Fruit fly (Drosophila melanogaster) whole organism, embryonic: ENCODE data around the gene CG6040.

ENCODE experiments used
- BtbVII ChIP-seq: fragments of 200-800 bp; sonication (Bioruptor generic); optimal IDR thresholded peaks from 3 replicates; lab custom pipeline; 2017; ENCODE audit warnings: missing biosample characterization, mild to moderate bottlenecking, missing genetic modification characterization
- C15 ChIP-seq: fragments of 200-800 bp; sonication (Bioruptor generic); IDR thresholded peaks from 3 replicates; pipeline ENCODE4 v1.3.6; 2022; ENCODE audit warnings: missing biosample characterization, missing genetic modification characterization
- CG10267 ChIP-seq: fragments of 200-800 bp; sonication (Bioruptor generic); optimal IDR thresholded peaks from 2 replicates; lab custom pipeline; 2018; ENCODE audit warnings: missing biosample characterization, mild to moderate bottlenecking, missing genetic modification characterization, moderate library complexity
- CG11398 ChIP-seq: fragments of 200-800 bp; sonication (Bioruptor generic); optimal IDR thresholded peaks from 2 replicates; lab custom pipeline; 2016; ENCODE audit warnings: missing biosample characterization, missing genetic modification characterization
- CG12942 ChIP-seq: fragments of 200-800 bp; sonication (Bioruptor generic); optimal IDR thresholded peaks from 3 replicates; lab custom pipeline; 2016; ENCODE audit warnings: missing biosample characterization, missing genetic modification characterization
- CG14710 ChIP-seq: fragments of 200-800 bp; sonication (Bioruptor generic); optimal IDR thresholded peaks from 3 replicates; lab custom pipeline; 2019; ENCODE audit warnings: missing biosample characterization, mild to moderate bottlenecking, missing genetic modification characterization, moderate library complexity
- CG14965 ChIP-seq: fragments of 200-800 bp; sonication (Bioruptor generic); optimal IDR thresholded peaks from 2 replicates; lab custom pipeline; 2016; ENCODE audit warnings: missing biosample characterization, missing genetic modification characterization, borderline replicate concordance
- CG15011 ChIP-seq: fragments of 200-800 bp; sonication (Bioruptor generic); optimal IDR thresholded peaks from 3 replicates; lab custom pipeline; 2018; ENCODE audit warnings: missing biosample characterization, mild to moderate bottlenecking, missing genetic modification characterization
- CG1602 ChIP-seq: fragments of 200-800 bp; sonication (Bioruptor generic); optimal IDR thresholded peaks from 3 replicates; lab custom pipeline; 2016; ENCODE audit warnings: missing biosample characterization, missing genetic modification characterization
- CG16813 ChIP-seq: fragments of 200-800 bp; sonication (Bioruptor generic); IDR thresholded peaks from 3 replicates; pipeline ENCODE4 v1.3.6; 2022; ENCODE audit warnings: missing biosample characterization, missing genetic modification characterization; ENCODE audit not compliant: partially characterized antibody
- CG17186 ChIP-seq: fragments of 200-800 bp; sonication (Bioruptor generic); optimal IDR thresholded peaks from 3 replicates; lab custom pipeline; 2017; ENCODE audit warnings: missing biosample characterization, missing genetic modification reagents, missing genetic modification characterization
- CG17361 ChIP-seq: fragments of 200-800 bp; sonication (Bioruptor generic); IDR thresholded peaks from 3 replicates; pipeline ENCODE4 v1.3.6; 2022; ENCODE audit warnings: missing biosample characterization, missing genetic modification characterization
- CG17802 ChIP-seq: fragments of 200-800 bp; sonication (Bioruptor generic); optimal IDR thresholded peaks from 2 replicates; lab custom pipeline; 2018; ENCODE audit warnings: missing biosample characterization, mild to moderate bottlenecking, missing genetic modification characterization, moderate library complexity
- CG18262 ChIP-seq: fragments of 200-800 bp; optimal IDR thresholded peaks from 3 replicates; lab custom pipeline; 2019; ENCODE audit warnings: missing biosample characterization, mild to moderate bottlenecking, missing genetic modification characterization, moderate library complexity
- CG30403 ChIP-seq: fragments of 200-800 bp; sonication (Bioruptor generic); optimal IDR thresholded peaks from 3 replicates; lab custom pipeline; 2016; ENCODE audit warnings: missing biosample characterization, missing genetic modification characterization
- CG4820 ChIP-seq: fragments of 200-800 bp; sonication (Bioruptor generic); optimal IDR thresholded peaks from 3 replicates; lab custom pipeline; 2016; ENCODE audit warnings: missing biosample characterization, missing genetic modification characterization
- CG6683 ChIP-seq: fragments of 200-800 bp; sonication (Bioruptor generic); optimal IDR thresholded peaks from 2 replicates; lab custom pipeline; 2017; ENCODE audit warnings: missing biosample characterization, mild to moderate bottlenecking, missing genetic modification characterization, missing genetic modification reagents
- CG7556 ChIP-seq: fragments of 200-800 bp; sonication (Bioruptor generic); optimal IDR thresholded peaks from 2 replicates; lab custom pipeline; 2017; ENCODE audit warnings: missing biosample characterization, mild to moderate bottlenecking, missing genetic modification characterization
- CG7928 ChIP-seq: fragments of 200-800 bp; sonication (Bioruptor generic); optimal IDR thresholded peaks from 2 replicates; lab custom pipeline; 2017; ENCODE audit warnings: missing biosample characterization, mild to moderate bottlenecking, missing genetic modification characterization
- CG7963 ChIP-seq: fragments of 200-800 bp; sonication (Bioruptor generic); IDR thresholded peaks from 3 replicates; pipeline ENCODE4 v1.3.6; 2022; ENCODE audit warnings: missing biosample characterization, missing genetic modification characterization; ENCODE audit not compliant: partially characterized antibody
- CG9817 ChIP-seq: fragments of 200-800 bp; sonication (Bioruptor generic); optimal IDR thresholded peaks from 2 replicates; lab custom pipeline; 2018; ENCODE audit warnings: missing biosample characterization, mild to moderate bottlenecking, missing genetic modification characterization, moderate library complexity
- CG9876 ChIP-seq: fragments of 200-800 bp; sonication (Bioruptor generic); optimal IDR thresholded peaks from 2 replicates; lab custom pipeline; 2016; ENCODE audit warnings: missing biosample characterization, missing genetic modification characterization
- Dll ChIP-seq: fragments of 200-800 bp; sonication (Bioruptor generic); IDR thresholded peaks from 4 replicates; pipeline ENCODE4 v1.3.6; 2022; ENCODE audit warnings: missing biosample characterization, missing genetic modification characterization; ENCODE audit not compliant: partially characterized antibody
- Fer3 ChIP-seq: fragments of 200-800 bp; sonication (Bioruptor generic); optimal IDR thresholded peaks from 2 replicates; lab custom pipeline; 2018; ENCODE audit warnings: missing biosample characterization, mild to moderate bottlenecking, missing genetic modification characterization, moderate library complexity
- H2.0 ChIP-seq: fragments of 200-800 bp; sonication (Bioruptor generic); IDR thresholded peaks from 2 replicates; pipeline ENCODE4 v1.3.6; 2022; ENCODE audit warnings: missing biosample characterization, missing genetic modification characterization
- Hand ChIP-seq: fragments of 200-800 bp; sonication (Bioruptor generic); optimal IDR thresholded peaks from 2 replicates; lab custom pipeline; 2017; ENCODE audit warnings: mild to moderate bottlenecking, missing biosample characterization, missing genetic modification reagents, missing genetic modification characterization
- Hmx ChIP-seq: fragments of 200-800 bp; sonication (Bioruptor generic); optimal IDR thresholded peaks from 2 replicates; lab custom pipeline; 2016; ENCODE audit warnings: missing biosample characterization, missing genetic modification characterization
- Hr39 ChIP-seq: fragments of >200 bp; optimal IDR thresholded peaks from 2 replicates; lab custom pipeline; 2017
- Mes4 ChIP-seq: fragments of 200-800 bp; sonication (Bioruptor generic); optimal IDR thresholded peaks from 2 replicates; lab custom pipeline; 2016; ENCODE audit warnings: missing biosample characterization, missing genetic modification characterization
- NC2β ChIP-seq: fragments of 200-800 bp; sonication (Bioruptor generic); optimal IDR thresholded peaks from 2 replicates; lab custom pipeline; 2016; ENCODE audit warnings: missing biosample characterization, missing genetic modification characterization
- NFAT ChIP-seq: fragments of 200-800 bp; sonication (Bioruptor generic); IDR thresholded peaks from 2 replicates; pipeline ENCODE4 v1.3.6; 2022; ENCODE audit warnings: missing biosample characterization, missing genetic modification characterization
- Sry-δ ChIP-seq: fragments of 200-800 bp; sonication (Bioruptor generic); optimal IDR thresholded peaks from 2 replicates; lab custom pipeline; 2016; ENCODE audit warnings: missing biosample characterization, missing genetic modification characterization
- Xrp1 ChIP-seq: fragments of 200-800 bp; sonication (Bioruptor generic); IDR thresholded peaks from 2 replicates; pipeline ENCODE4 v1.3.6; 2022; ENCODE audit warnings: missing biosample characterization, missing genetic modification characterization
- ac ChIP-seq: fragments of 200-800 bp; sonication (Bioruptor generic); optimal IDR thresholded peaks from 3 replicates; lab custom pipeline; 2017; ENCODE audit warnings: missing biosample characterization, mild to moderate bottlenecking, missing genetic modification characterization
- ash1 ChIP-seq: fragments of 200-800 bp; sonication (Bioruptor generic); optimal IDR thresholded peaks from 2 replicates; lab custom pipeline; 2018; ENCODE audit warnings: missing biosample characterization, mild to moderate bottlenecking, missing genetic modification characterization
- bbx ChIP-seq: fragments of 200-800 bp; sonication (Bioruptor generic); IDR thresholded peaks from 2 replicates; pipeline ENCODE4 v1.3.6; 2022; ENCODE audit warnings: missing biosample characterization, missing genetic modification characterization; ENCODE audit not compliant: partially characterized antibody
- chm ChIP-seq: fragments of 200-800 bp; sonication (Bioruptor generic); IDR thresholded peaks from 2 replicates; pipeline ENCODE4 v1.3.6; 2022; ENCODE audit warnings: missing biosample characterization, missing genetic modification characterization
- crp ChIP-seq, 2 experiments: fragments of 200-800 bp; sonication (Bioruptor generic); optimal IDR thresholded peaks; 2 replicates in 1 of 2; 3 replicates in 1 of 2; lab custom pipeline; 2017; ENCODE audit warnings: missing biosample characterization in 2 of 2, missing genetic modification characterization in 2 of 2, mild to moderate bottlenecking in 1 of 2, moderate library complexity in 1 of 2
- dimm ChIP-seq: fragments of 200-800 bp; sonication (Bioruptor generic); IDR thresholded peaks from 2 replicates; pipeline ENCODE4 v1.3.6; 2022; ENCODE audit warnings: missing biosample characterization, missing genetic modification characterization
- dysf ChIP-seq: fragments of 200-800 bp; sonication (Bioruptor generic); IDR thresholded peaks from 3 replicates; pipeline ENCODE4 v1.3.6; 2022; ENCODE audit warnings: missing biosample characterization, missing genetic modification characterization
- exex ChIP-seq: fragments of 200-800 bp; sonication (Bioruptor generic); optimal IDR thresholded peaks from 4 replicates; lab custom pipeline; 2018; ENCODE audit warnings: missing biosample characterization, mild to moderate bottlenecking, missing genetic modification characterization, moderate library complexity
- eyg ChIP-seq: fragments of 200-800 bp; sonication (Bioruptor generic); optimal IDR thresholded peaks from 3 replicates; lab custom pipeline; 2016; ENCODE audit warnings: missing biosample characterization, missing genetic modification characterization
- gce ChIP-seq: fragments of 200-800 bp; sonication (Bioruptor generic); IDR thresholded peaks from 3 replicates; pipeline ENCODE4 v1.3.6; 2022; ENCODE audit warnings: missing biosample characterization, missing genetic modification characterization
- grn ChIP-seq: fragments of 200-800 bp; sonication (Bioruptor generic); optimal IDR thresholded peaks from 3 replicates; lab custom pipeline; 2017; ENCODE audit warnings: missing biosample characterization, missing genetic modification characterization
- gsb-n ChIP-seq: fragments of 200-800 bp; sonication (Bioruptor generic); optimal IDR thresholded peaks from 3 replicates; lab custom pipeline; 2018; ENCODE audit warnings: missing biosample characterization, mild to moderate bottlenecking, missing genetic modification characterization
- hbn ChIP-seq: fragments of 200-800 bp; sonication (Bioruptor generic); IDR thresholded peaks from 2 replicates; pipeline ENCODE4 v1.3.6; 2022; ENCODE audit warnings: missing biosample characterization, missing genetic modification characterization; ENCODE audit not compliant: partially characterized antibody
- hkb ChIP-seq, 2 experiments: fragments of 200-800 bp in 1 of 2; fragments of >200 bp in 1 of 2; sonication (Bioruptor generic) in 1 of 2; IDR thresholded peaks in 1 of 2; optimal IDR thresholded peaks in 1 of 2; 2 replicates each; pipeline versions ENCODE4 v1.3.6 to Lab custom; 2017 to 2022; ENCODE audit warnings: missing biosample characterization in 1 of 2, missing genetic modification characterization in 1 of 2
- ind ChIP-seq: fragments of 200-800 bp; sonication (Bioruptor generic); optimal IDR thresholded peaks from 3 replicates; lab custom pipeline; 2016; ENCODE audit warnings: missing biosample characterization, missing genetic modification characterization
- kni ChIP-seq: fragments of 200-800 bp; sonication (Bioruptor generic); optimal IDR thresholded peaks from 3 replicates; lab custom pipeline; 2017; ENCODE audit warnings: mild to moderate bottlenecking, missing biosample characterization, missing genetic modification reagents, missing genetic modification characterization
- ttk ChIP-seq: fragments of 200-800 bp; sonication (Bioruptor generic); IDR thresholded peaks from 2 replicates; pipeline ENCODE4 v2.1.2; 2022; ENCODE audit warnings: missing biosample characterization, missing genetic modification characterization
- wor ChIP-seq: fragments of 200-800 bp; sonication (Bioruptor generic); IDR thresholded peaks from 2 replicates; pipeline ENCODE4 v1.3.6; 2022; ENCODE audit warnings: missing biosample characterization, missing genetic modification characterization

CG6040 gene

dm6 chr3R:19153502-19153983 lies 56.8 kb downstream of the CG6040 start, which contains the start of gene CG5835 (continued):
- TF ChIP-seq CG9817 (no peak), CG1602 (no peak), wor (GFP tag; lab: Robert Waterston, UW) (no peak), hbn (GFP tag; lab: Robert Waterston, UW) (no peak), BtbVII (GFP tag; lab: Kevin White, UChicago) (peak; percentile 38), Mes4 (GFP tag; lab: Kevin White, UChicago) (no peak), CG17802 (tag; lab: Kevin White, UChicago) (no peak), CG16813 (no peak), H2.0 (no peak), gce (GFP tag; lab: Robert Waterston, UW) (no peak), CG18262 (tag; lab: Kevin White, UChicago) (peak; percentile 18), CG4820 (GFP tag; lab: Kevin White, UChicago) (no peak), CG15011 (GFP tag; lab: Kevin White, UChicago) (no peak), dimm (GFP tag; lab: Robert Waterston, UW) (no peak), NC2β (GFP tag; lab: Kevin White, UChicago) (no peak), CG14710 (peak; percentile 1), CG11398 (GFP tag; lab: Kevin White, UChicago) (no peak), CG6683 (GFP tag; lab: Kevin White, UChicago) (no peak), CG12942 (no peak), CG10267 (no peak), NFAT (no peak), gsb-n (tag; lab: Kevin White, UChicago) (no peak), CG14965 (GFP tag; lab: Kevin White, UChicago) (no peak), CG7928 (no peak), Dll (no peak), exex (tag; lab: Kevin White, UChicago) (peak; percentile 91), ind (GFP tag; lab: Kevin White, UChicago) (no peak), Xrp1 (no peak), chm (GFP tag; lab: Robert Waterston, UW) (no peak), hkb (optimal IDR thresholded peaks at IDR 0.05; lab: Kevin White, UChicago) (no peak), hkb (GFP tag; IDR thresholded peaks at IDR 0.05; lab: Robert Waterston, UW) (0 out of 2 replicates have a peak, but pooled peaks have one; percentile 17), kni (no peak), Hmx (GFP tag; lab: Kevin White, UChicago) (no peak), Sry-δ (GFP tag; lab: Kevin White, UChicago) (no peak), crp (GFP tag; optimal IDR thresholded peaks at IDR 0.05; lab: Kevin White, UChicago) (no peak), CG17186 (GFP tag; lab: Kevin White, UChicago) (no peak), CG7556 (GFP tag; lab: Kevin White, UChicago) (no peak), dysf (GFP tag; lab: Robert Waterston, UW) (no peak), ac (no peak), Hr39 (lab: Kevin White, UChicago) (no peak), grn (GFP tag; lab: Kevin White, UChicago) (peak; percentile 15), ttk (GFP tag; lab: Robert Waterston, UW) (no peak), ash1 (peak; percentile 16), bbx (GFP tag; lab: Robert Waterston, UW) (no peak; the same call in 1 of the 2 replicates), Fer3 (tag; lab: Kevin White, UChicago) (peak; percentile 21), eyg (GFP tag; lab: Kevin White, UChicago) (no peak), CG9876 (GFP tag; lab: Kevin White, UChicago) (no peak), C15 (GFP tag; lab: Robert Waterston, UW) (no peak), CG17361 (GFP tag; lab: Robert Waterston, UW) (no peak), CG30403 (GFP tag; lab: Kevin White, UChicago) (peak; percentile 41), CG7963 (GFP tag; lab: Robert Waterston, UW) (no peak), Hand (no peak)
